Worm (Caenorhabditis elegans): Measurements from ENCODE around the gene R105.5.

Gene R105.5

DNA sequence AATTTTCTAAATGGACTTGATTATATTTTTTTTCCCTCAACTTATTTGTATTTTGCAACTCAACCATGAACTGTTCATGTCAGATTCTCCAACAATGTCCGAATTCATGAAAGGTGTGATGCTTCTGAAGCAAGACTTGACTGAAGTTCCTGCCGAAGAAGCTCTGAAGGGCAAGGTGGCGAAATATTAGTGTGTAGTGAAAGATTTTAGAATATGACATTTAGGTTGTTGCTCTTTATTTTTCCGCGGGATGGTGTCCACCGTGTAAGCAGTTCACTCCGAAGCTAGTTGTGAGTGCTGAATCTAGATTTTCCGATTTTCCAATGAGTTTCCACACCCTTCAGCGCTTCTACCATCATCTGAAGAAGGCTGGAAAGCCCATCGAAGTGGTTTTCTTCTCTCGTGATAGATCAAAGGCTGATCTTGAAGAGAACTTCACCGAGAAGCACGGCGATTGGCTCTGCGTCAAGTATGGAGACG is 16.3 kb downstream of the R105.5 start, which contains the start of gene F29B9.5:
F29B9.5 (plus strand) TSS at position 51 of the 480 bp plus-strand sequence.
- TF ChIP-seq flh-1 (GFP tag; optimal IDR thresholded peaks at IDR 0.05) (no peak), unc-120 (tag; optimal IDR thresholded peaks at IDR 0.05; ENCODE audit: poor library complexity, severe bottlenecking) (no peak), snpc-4 (tag; optimal IDR thresholded peaks at IDR 0.05) (no peak), sem-2 (GFP tag; optimal IDR thresholded peaks at IDR 0.05) (no peak), lin-13 (tag; optimal IDR thresholded peaks at IDR 0.05) (no peak), unc-39 (tag; optimal IDR thresholded peaks at IDR 0.05) (no peak), nhr-2 (tag; optimal IDR thresholded peaks at IDR 0.05) (no peak), mab-5 (tag; optimal IDR thresholded peaks at IDR 0.05) (no peak), zip-8 (tag; optimal IDR thresholded peaks at IDR 0.05) (no peak), ceh-39 (tag; optimal IDR thresholded peaks at IDR 0.05) (no peak), nhr-76 (tag; optimal IDR thresholded peaks at IDR 0.05) (no peak), sptf-1 (tag; optimal IDR thresholded peaks at IDR 0.05) (no peak)

DNA sequence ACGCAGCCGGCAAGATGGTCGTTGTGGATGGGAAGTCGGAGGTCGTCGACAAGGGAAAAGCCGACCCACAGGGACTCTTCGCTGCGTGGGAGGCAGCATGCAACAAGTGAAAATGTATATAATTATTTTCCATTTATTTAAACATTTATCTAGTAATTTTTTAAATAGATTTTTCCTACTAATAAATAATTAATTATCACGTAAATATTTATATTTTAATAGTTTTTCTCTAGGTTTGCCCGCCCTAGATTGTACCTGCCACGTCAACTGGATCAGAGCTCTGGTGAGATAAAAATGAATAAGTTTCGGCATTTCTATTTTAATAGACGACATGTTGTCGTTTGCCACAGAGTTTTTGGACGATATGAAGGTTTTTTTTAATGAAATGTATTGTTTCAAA is 16.9 kb downstream of the R105.5 start, which contains the start of gene psr-1:
psr-1 (plus strand) TSS at position 301 of the 400 bp plus-strand sequence.
- TF ChIP-seq nhr-12 (tag; optimal IDR thresholded peaks at IDR 0.05) (no peak), ztf-11 (tag; optimal IDR thresholded peaks at IDR 0.05) (no peak), lsy-2 (tag; optimal IDR thresholded peaks at IDR 0.05) (no peak), cnd-1 (tag; optimal IDR thresholded peaks at IDR 0.05) (no peak), ces-1 (GFP tag; optimal IDR thresholded peaks at IDR 0.05) (no peak), ham-2 (GFP tag; optimal IDR thresholded peaks at IDR 0.05) (no peak), blmp-1 (tag; optimal IDR thresholded peaks at IDR 0.05) (no peak)

DNA sequence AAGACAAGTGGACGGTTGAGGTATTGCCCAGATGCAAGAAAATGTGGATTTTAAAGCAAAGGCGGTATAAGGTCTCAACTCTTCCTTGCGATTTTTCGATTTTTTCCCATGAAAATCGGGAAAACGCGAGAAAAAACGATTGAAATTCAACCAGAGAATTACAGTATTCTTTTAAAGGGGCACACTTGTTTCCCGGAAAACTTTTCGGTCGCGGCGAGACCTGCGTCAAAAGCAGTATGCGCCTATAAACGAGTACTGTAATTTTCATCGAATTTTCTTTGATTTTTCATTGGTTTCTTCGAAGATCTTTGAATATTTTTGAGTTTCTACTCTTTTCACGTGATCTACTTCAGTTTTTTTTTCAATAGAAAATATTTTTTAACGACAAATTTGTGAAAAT is 17.6 kb downstream of the R105.5 start:
- no peak for TF ChIP-seq ceh-83 (GFP tag; optimal IDR thresholded peaks at IDR 0.05)
- TF ChIP-seq nhr-237 (tag; optimal IDR thresholded peaks at IDR 0.05) = no peak
- TF ChIP-seq ceh-43 (GFP tag; optimal IDR thresholded peaks at IDR 0.05) = no peak
- no peak for TF ChIP-seq M03D4.4 (tag; optimal IDR thresholded peaks at IDR 0.05)

DNA sequence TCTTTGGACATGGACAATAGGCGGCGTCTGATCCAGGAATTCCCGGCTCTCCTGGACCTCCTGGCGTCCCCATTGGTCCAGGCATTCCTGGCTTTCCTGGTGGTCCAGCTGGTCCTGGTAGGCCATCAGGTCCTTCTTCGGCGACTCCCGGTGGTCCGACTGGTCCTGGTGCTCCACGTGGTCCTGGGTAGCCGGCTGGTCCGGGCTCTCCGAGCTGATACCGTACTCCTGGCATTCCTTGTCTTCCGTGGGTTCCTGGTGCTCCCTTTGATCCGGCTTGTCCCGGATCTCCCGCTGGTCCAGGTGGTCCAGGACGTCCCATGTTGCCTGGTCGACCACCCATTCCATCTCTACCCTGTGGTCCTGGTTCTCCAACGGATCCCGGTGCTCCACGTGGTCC is 19.9 kb downstream of the R105.5 start:
- TF ChIP-seq nhr-12 (tag; optimal IDR thresholded peaks at IDR 0.05) = no peak
- TF ChIP-seq ztf-11 (tag; optimal IDR thresholded peaks at IDR 0.05) = no peak
- TF ChIP-seq elt-3 (tag; optimal IDR thresholded peaks at IDR 0.05) = no peak
- TF ChIP-seq zip-8 (tag; optimal IDR thresholded peaks at IDR 0.05) = no peak
- TF ChIP-seq mab-5 (tag; optimal IDR thresholded peaks at IDR 0.05) = no peak
- no peak for TF ChIP-seq tbx-8 (GFP tag; optimal IDR thresholded peaks at IDR 0.05)
- TF ChIP-seq M03D4.4 (tag; optimal IDR thresholded peaks at IDR 0.05) = no peak
- no peak for TF ChIP-seq ceh-43 (GFP tag; optimal IDR thresholded peaks at IDR 0.05)
- no peak for TF ChIP-seq flh-1 (GFP tag; optimal IDR thresholded peaks at IDR 0.05)
- TF ChIP-seq mls-2 (tag; optimal IDR thresholded peaks at IDR 0.05) = no peak

DNA sequence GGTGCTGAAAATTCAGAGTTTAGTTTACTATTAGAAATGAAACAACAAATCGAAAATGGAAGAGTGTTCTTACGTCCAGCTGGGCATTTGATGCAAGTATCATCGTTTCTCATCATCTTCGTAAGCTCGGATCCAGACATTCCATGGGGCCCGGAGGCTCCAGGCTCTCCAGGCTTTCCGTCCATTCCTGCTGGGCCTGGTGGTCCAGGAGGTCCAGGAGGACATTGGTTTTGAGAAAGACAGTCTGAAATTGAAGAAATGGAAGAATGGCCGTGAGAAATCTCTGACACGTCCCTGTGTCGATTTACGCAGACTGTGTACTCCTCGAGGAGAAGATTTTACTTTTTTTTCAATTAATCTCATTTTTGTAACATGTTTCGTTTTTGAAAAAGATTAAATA is 20.3 kb downstream of the R105.5 start:
- TF ChIP-seq drap-1 (GFP tag; optimal IDR thresholded peaks at IDR 0.05) (no peak), unc-120 (tag; optimal IDR thresholded peaks at IDR 0.05; ENCODE audit: poor library complexity, severe bottlenecking) (no peak)

DNA sequence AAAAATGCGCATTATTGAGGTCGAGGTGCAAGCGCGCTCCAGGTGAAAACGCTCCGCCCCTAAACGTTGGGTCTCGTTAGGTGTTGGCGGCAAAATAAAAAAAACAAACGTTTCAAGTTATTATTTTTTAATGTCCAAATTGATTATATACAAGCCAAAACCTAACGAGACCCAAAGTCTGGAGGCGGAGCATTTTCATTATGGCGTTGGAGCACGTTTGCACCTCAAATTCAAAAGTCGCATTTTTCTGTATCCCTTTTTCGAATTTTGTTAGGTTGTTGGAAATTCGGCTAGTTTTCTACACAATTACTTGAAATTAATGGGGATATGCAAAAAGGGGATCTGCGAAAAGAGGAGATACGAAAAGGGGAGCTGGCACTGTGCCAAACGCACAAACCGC is 21.8 kb downstream of the R105.5 start, which contains the start of gene col-111:
col-111 (minus strand) TSS at position 101 of the 400 bp plus-strand sequence.
- no peak for TF ChIP-seq mab-5 (tag; optimal IDR thresholded peaks at IDR 0.05)

DNA sequence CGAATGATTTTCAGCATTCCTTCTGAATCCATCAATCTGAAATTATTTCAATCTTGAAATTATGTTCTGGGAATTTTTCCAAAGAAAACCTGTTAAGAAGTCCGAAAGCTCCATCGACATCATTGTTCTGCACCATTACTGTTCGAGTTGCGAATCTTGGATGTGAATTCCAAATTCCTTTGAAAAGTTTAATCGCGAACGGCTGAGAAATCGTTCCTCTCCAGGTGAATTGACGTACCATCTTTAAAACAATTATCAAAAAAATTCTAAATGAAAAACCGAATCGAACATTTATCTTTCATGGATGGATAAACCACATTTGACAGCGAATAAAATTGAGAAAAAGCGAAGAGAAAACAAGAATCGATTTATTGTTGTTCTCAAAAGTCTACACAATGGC is 23.2 kb downstream of the R105.5 start, which contains the start of gene mrps-21:
mrps-21 (minus strand) TSS at position 241 of the 400 bp plus-strand sequence.
- TF ChIP-seq snpc-4 (tag; optimal IDR thresholded peaks at IDR 0.05) = no peak
- no peak for TF ChIP-seq bed-3 (GFP tag; optimal IDR thresholded peaks at IDR 0.05)
